Fruit fly (Drosophila melanogaster): ENCODE data around the gene CG8064.

The CG8064 gene

DNA sequence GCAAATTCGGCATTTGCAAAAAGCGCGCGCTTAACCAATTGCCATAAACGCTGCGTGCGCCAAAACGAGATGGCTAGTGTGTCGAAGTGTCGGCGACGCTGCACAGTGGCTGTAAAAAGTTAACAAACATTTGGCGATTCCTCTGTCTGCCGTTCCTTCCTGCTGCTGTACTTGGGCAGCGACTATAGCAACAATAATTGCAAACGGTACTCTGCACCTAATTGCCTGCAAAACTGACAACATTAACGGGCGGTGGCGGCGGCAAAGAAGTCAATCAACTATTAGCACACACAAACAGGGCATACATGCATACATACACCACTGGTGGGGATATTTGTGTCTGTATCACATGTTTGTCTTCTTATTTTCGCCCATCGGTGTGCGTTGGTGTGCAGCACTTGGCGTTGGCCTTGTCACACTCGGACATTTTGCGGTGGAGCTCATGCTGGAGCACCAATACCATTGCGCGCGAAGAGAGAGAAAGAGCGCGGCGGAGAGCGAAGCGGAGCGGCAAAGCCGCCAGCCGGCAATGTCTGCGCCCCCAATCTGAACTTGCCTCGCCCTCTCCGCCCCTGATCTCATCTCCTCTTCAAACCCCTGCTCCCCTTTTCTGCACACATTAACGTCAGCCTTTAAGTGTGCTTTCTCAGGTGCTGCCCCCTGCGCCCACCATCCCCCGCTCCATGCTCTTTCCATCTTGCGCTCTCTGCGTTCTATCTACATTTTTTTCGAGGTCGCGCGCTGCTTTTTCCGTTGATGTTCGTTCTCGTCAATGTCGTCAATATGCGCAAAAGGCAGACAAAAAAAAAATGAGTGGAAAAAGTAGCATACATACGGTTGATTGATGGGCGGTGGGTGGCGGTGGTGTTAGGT lies 39.1 kb upstream of the CG8064 start (continued):
- TF ChIP-seq CG9727 (GFP tag; optimal IDR thresholded peaks at IDR 0.05) (no peak), CG4617 (GFP tag; optimal IDR thresholded peaks at IDR 0.05; ENCODE audit: borderline replicate concordance) (no peak), insv (GFP tag; optimal IDR thresholded peaks at IDR 0.05) (no peak), tap (tag; optimal IDR thresholded peaks at IDR 0.05) (no peak), CG17359 (tag; optimal IDR thresholded peaks at IDR 0.05) (no peak), gem (tag; optimal IDR thresholded peaks at IDR 0.05) (no peak), CG33557 (GFP tag; optimal IDR thresholded peaks at IDR 0.05) (no peak), CG7987 (GFP tag; optimal IDR thresholded peaks at IDR 0.05) (no peak), pum (GFP tag; optimal IDR thresholded peaks at IDR 0.05) (no peak), dysf (GFP tag; IDR thresholded peaks at IDR 0.05) (peak; percentile 41; the same call in 1 of the 3 replicates), CG17802 (tag; optimal IDR thresholded peaks at IDR 0.05) (no peak), CG17829 (tag; optimal IDR thresholded peaks at IDR 0.05) (no peak), cas (GFP tag; IDR thresholded peaks at IDR 0.05) (no peak), CG3995 (GFP tag; optimal IDR thresholded peaks at IDR 0.05) (no peak), unpg (GFP tag; optimal IDR thresholded peaks at IDR 0.05) (no peak), CG1602 (GFP tag; optimal IDR thresholded peaks at IDR 0.05) (no peak), ind (GFP tag; optimal IDR thresholded peaks at IDR 0.05) (no peak), CG6854 (GFP tag; optimal IDR thresholded peaks at IDR 0.05) (no peak), ap (GFP tag; IDR thresholded peaks at IDR 0.05) (no peak), CG11696 (GFP tag; IDR thresholded peaks at IDR 0.05) (no peak), CG10209 (GFP tag; optimal IDR thresholded peaks at IDR 0.05) (peak; percentile 25), CG14014 (GFP tag; IDR thresholded peaks at IDR 0.05) (no peak), CG6813 (GFP tag; optimal IDR thresholded peaks at IDR 0.05) (no peak), CG10959 (GFP tag; IDR thresholded peaks at IDR 0.05) (no peak), caup (GFP tag; optimal IDR thresholded peaks at IDR 0.05; ENCODE audit: severe bottlenecking) (no peak), Optix (GFP tag; IDR thresholded peaks at IDR 0.05) (no peak; the same call in 2 of the 3 replicates), CG12299 (tag; optimal IDR thresholded peaks at IDR 0.05) (no peak), CG4328 (GFP tag; optimal IDR thresholded peaks at IDR 0.05) (no peak), corto (GFP tag; optimal IDR thresholded peaks at IDR 0.05) (peak; percentile 48), CG18476 (GFP tag; optimal IDR thresholded peaks at IDR 0.05) (no peak), Hr39 (optimal IDR thresholded peaks at IDR 0.05) (no peak), Fer3 (tag; optimal IDR thresholded peaks at IDR 0.05) (no peak), Stat92E (GFP tag; optimal IDR thresholded peaks at IDR 0.05) (no peak), crp (GFP tag; optimal IDR thresholded peaks at IDR 0.05) (no peak), gro (GFP tag; optimal IDR thresholded peaks at IDR 0.05) (no peak), CG9817 (tag; optimal IDR thresholded peaks at IDR 0.05) (no peak), CG18262 (tag; optimal IDR thresholded peaks at IDR 0.05) (no peak), mam (GFP tag; optimal IDR thresholded peaks at IDR 0.05) (no peak), disco-r (GFP tag; optimal IDR thresholded peaks at IDR 0.05) (no peak), CG10543 (GFP tag; optimal IDR thresholded peaks at IDR 0.05) (peak; percentile 88), Fer2 (tag; optimal IDR thresholded peaks at IDR 0.05) (no peak), rib (GFP tag; IDR thresholded peaks at IDR 0.05) (peak; percentile 89; the same call in 1 of the 2 replicates), CG1603 (tag; optimal IDR thresholded peaks at IDR 0.05) (peak; percentile 15), pfk (GFP tag; optimal IDR thresholded peaks at IDR 0.05) (no peak), fd102C (GFP tag; optimal IDR thresholded peaks at IDR 0.05) (no peak), peb (GFP tag; IDR thresholded peaks at IDR 0.05) (no peak), Jarid2 (GFP tag; optimal IDR thresholded peaks at IDR 0.05) (no peak), row (GFP tag; IDR thresholded peaks at IDR 0.05) (peak; percentile 63)

Measured in whole organism, embryonic.